Worm (Caenorhabditis elegans) whole organism, late embryonic: ENCODE results near the gene C48B4.6.

ENCODE experiments used
- Y22D7AL.16 ChIP-seq: sonication (generic microtip); optimal IDR thresholded peaks from 2 replicates; lab custom pipeline; 2016; ENCODE audit warnings: missing genetic modification characterization, missing compliant biosample characterization
- ceh-19 ChIP-seq: fragments of 200-800 bp; sonication (Bioruptor generic); optimal IDR thresholded peaks from 2 replicates; lab custom pipeline; 2018; ENCODE audit warnings: mild to moderate bottlenecking, missing genetic modification characterization, missing compliant biosample characterization
- nhr-11 ChIP-seq: fragments of 150-350 bp; optimal IDR thresholded peaks from 2 replicates; lab custom pipeline; 2014; ENCODE audit warnings: missing biosample characterization, missing genetic modification characterization
- pha-4 ChIP-seq: fragments of 150-350 bp; optimal IDR thresholded peaks from 2 replicates; lab custom pipeline; 2018; ENCODE audit warnings: missing biosample characterization, missing genetic modification reagents, missing genetic modification characterization
- pros-1 ChIP-seq: fragments of 150-350 bp; optimal IDR thresholded peaks from 2 replicates; lab custom pipeline; 2014; ENCODE audit warnings: missing biosample characterization, missing genetic modification reagents, missing genetic modification characterization
- sox-4 ChIP-seq: sonication (generic microtip); optimal IDR thresholded peaks from 2 replicates; lab custom pipeline; 2017; ENCODE audit warnings: mild to moderate bottlenecking, missing genetic modification characterization, inconsistent platforms, missing compliant biosample characterization
- unc-86 ChIP-seq: sonication (generic microtip); optimal IDR thresholded peaks from 2 replicates; lab custom pipeline; 2016; ENCODE audit warnings: missing genetic modification characterization, missing compliant biosample characterization

DNA sequence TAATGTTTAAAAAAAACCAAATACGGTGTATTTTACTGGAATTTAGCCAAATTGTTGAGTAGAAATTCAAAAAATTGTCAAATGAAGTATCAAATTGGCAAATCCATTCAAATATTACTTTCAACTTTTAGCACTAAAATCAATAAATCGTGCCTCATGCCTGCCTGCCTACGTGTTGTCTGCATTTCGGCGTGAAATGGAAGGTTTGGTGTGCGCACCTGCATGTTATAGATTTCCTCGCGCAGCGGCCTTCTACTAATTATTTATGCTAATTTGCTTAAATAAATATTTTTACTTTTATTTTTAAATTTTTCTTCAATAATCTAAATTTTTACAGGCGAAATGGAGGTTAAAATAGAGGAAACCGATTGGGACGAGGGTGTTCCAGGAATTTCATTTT lies 29.5 kb downstream of the C48B4.6 start, which contains the start of gene ZK1098.2:
- TF ChIP-seq pros-1 (tag; lab: Kevin White, UChicago) (no peak), Y22D7AL.16 (no peak), ceh-19 (GFP tag; lab: Kevin White, UChicago) (no peak), pha-4 (no peak), sox-4 (tag; lab: Kevin White, UChicago) (no peak), nhr-11 (no peak), unc-86 (tag; lab: Kevin White, UChicago) (no peak)
